Fruit fly (Drosophila melanogaster) whole organism, wandering third instar larva: Measurements from ENCODE around the gene CG2278.

Experiments used
- Abd-B ChIP-seq: fragments of >200 bp; optimal IDR thresholded peaks from 2 replicates; lab custom pipeline; 2017; ENCODE audit warnings: missing biosample characterization, missing genetic modification characterization
- Mio ChIP-seq: sonication (Bioruptor generic); optimal IDR thresholded peaks from 2 replicates; lab custom pipeline; 2016; ENCODE audit warnings: missing biosample characterization, missing genetic modification characterization
- Myc ChIP-seq: fragments of >200 bp; optimal IDR thresholded peaks from 2 replicates; lab custom pipeline; 2017
- N ChIP-seq: fragments of >200 bp; optimal IDR thresholded peaks from 2 replicates; lab custom pipeline; 2018; ENCODE audit warnings: missing biosample characterization, missing external identifiers, missing genetic modification characterization
- fru ChIP-seq: fragments of 200-800 bp; sonication (Bioruptor generic); optimal IDR thresholded peaks from 3 replicates; lab custom pipeline; 2016; ENCODE audit warnings: missing biosample characterization, mild to moderate bottlenecking, missing genetic modification characterization
- h ChIP-seq: fragments of 200-800 bp; sonication (Bioruptor generic); optimal IDR thresholded peaks from 3 replicates; lab custom pipeline; 2016; ENCODE audit warnings: missing biosample characterization, mild to moderate bottlenecking, missing genetic modification characterization
- pan ChIP-seq: fragments of >200 bp; optimal IDR thresholded peaks from 2 replicates; lab custom pipeline; 2017
- rgr ChIP-seq: fragments of 200-800 bp; sonication (Bioruptor generic); optimal IDR thresholded peaks from 3 replicates; lab custom pipeline; 2016; ENCODE audit warnings: missing biosample characterization, mild to moderate bottlenecking, missing genetic modification characterization
- usp ChIP-seq: fragments of >200 bp; optimal IDR thresholded peaks from 2 replicates; lab custom pipeline; 2017; ENCODE audit warnings: missing biosample characterization, missing genetic modification characterization

DNA sequence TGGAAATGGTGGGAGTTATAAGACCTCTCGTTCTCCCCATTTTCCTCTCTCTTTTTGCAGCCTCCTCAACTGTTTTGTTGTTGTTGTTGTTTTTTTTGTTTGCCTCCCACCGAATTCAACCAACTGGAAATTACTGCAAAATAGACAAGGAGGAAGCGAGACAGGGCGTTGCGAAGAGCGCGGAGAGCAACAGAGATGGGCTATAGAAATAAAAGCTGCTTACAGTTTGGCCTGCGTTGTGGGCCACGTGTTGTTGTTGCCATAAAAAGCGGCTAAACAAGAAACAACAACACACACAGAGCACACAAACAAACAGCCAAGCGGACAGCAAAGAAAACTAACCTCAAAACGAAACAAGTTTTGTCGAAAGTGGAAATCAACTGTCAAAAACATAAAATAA lies 24.5 kb upstream of the CG2278 start:
- TF ChIP-seq usp (GFP tag; lab: Kevin White, UChicago) (no peak), Myc (lab: Kevin White, UChicago) (no peak), pan (lab: Kevin White, UChicago) (no peak), h (GFP tag; lab: Kevin White, UChicago) (no peak), Mio (GFP tag; lab: Kevin White, UChicago) (no peak), Abd-B (GFP tag; lab: Kevin White, UChicago) (no peak), N (no peak), rgr (GFP tag; lab: Kevin White, UChicago) (no peak), fru (GFP tag; lab: Kevin White, UChicago) (no peak)
